Fruit fly (Drosophila melanogaster): ENCODE measurements around the gene cu.

dm6 chr3R:11195792-11196191 lies 1.6 kb upstream of the cu start, which contains the start of gene CG18577:
- TF ChIP-seq CG34367 (tag; optimal IDR thresholded peaks at IDR 0.05) (no peak), D1 (tag; optimal IDR thresholded peaks at IDR 0.05) (no peak), fd96Ca (GFP tag; IDR thresholded peaks at IDR 0.05) (no peak), Snoo (tag; optimal IDR thresholded peaks at IDR 0.05) (no peak), EcR (GFP tag; optimal IDR thresholded peaks at IDR 0.05) (no peak), Ets98B (GFP tag; IDR thresholded peaks at IDR 0.05) (no peak)
